Worm (Caenorhabditis elegans): ENCODE results near the gene htz-1.

htz-1 gene

ce11 chrIV:4469770-4470709, 24.0 kb downstream of the htz-1 start:
- no peak for TF ChIP-seq hnd-1 (tag; optimal IDR thresholded peaks at IDR 0.05)
- no peak for TF ChIP-seq ama-1 (optimal IDR thresholded peaks at IDR 0.05)
- TF ChIP-seq B0310.2 (tag; optimal IDR thresholded peaks at IDR 0.05): no peak
- no peak for TF ChIP-seq ceh-13 (GFP tag; optimal IDR thresholded peaks at IDR 0.05)
- TF ChIP-seq ceh-36 (tag; optimal IDR thresholded peaks at IDR 0.05): no peak
- TF ChIP-seq hmbx-1 (tag; optimal IDR thresholded peaks at IDR 0.05): no peak
- no peak for TF ChIP-seq sea-1 (GFP tag; conservative IDR thresholded peaks at IDR 0.05)
- TF ChIP-seq pes-1 (GFP tag; IDR thresholded peaks at IDR 0.05): no peak
- TF ChIP-seq scrt-1 (GFP tag; IDR thresholded peaks at IDR 0.05): no peak
- no peak for TF ChIP-seq ets-7 (tag; optimal IDR thresholded peaks at IDR 0.05)
- TF ChIP-seq tbx-37 (GFP tag; conservative IDR thresholded peaks at IDR 0.05): no peak
- no peak for TF ChIP-seq tbx-11 (GFP tag; IDR thresholded peaks at IDR 0.05)
- TF ChIP-seq hmg-4 (GFP tag; optimal IDR thresholded peaks at IDR 0.05): no peak
- no peak for TF ChIP-seq tra-4 (tag; optimal IDR thresholded peaks at IDR 0.05)
- TF ChIP-seq flt-1 (GFP tag; IDR thresholded peaks at IDR 0.05): no peak

- no peak for TF ChIP-seq ceh-13 (GFP tag; optimal IDR thresholded peaks at IDR 0.05)
- no peak for TF ChIP-seq sea-1 (GFP tag; conservative IDR thresholded peaks at IDR 0.05)
- TF ChIP-seq aly-1 (tag; optimal IDR thresholded peaks at IDR 0.05): no peak
- no peak for TF ChIP-seq pes-1 (GFP tag; IDR thresholded peaks at IDR 0.05)
- TF ChIP-seq ets-7 (tag; optimal IDR thresholded peaks at IDR 0.05): no peak
- TF ChIP-seq ama-1 (optimal IDR thresholded peaks at IDR 0.05): no peak
- TF ChIP-seq hnd-1 (tag; optimal IDR thresholded peaks at IDR 0.05): no peak
- TF ChIP-seq ceh-36 (tag; optimal IDR thresholded peaks at IDR 0.05): no peak
- TF ChIP-seq tbx-11 (GFP tag; IDR thresholded peaks at IDR 0.05): no peak
- no peak for TF ChIP-seq tbx-37 (GFP tag; conservative IDR thresholded peaks at IDR 0.05)
- TF ChIP-seq hmg-4 (GFP tag; optimal IDR thresholded peaks at IDR 0.05): no peak
- TF ChIP-seq hmbx-1 (tag; optimal IDR thresholded peaks at IDR 0.05): no peak
- no peak for TF ChIP-seq B0310.2 (tag; optimal IDR thresholded peaks at IDR 0.05)
- TF ChIP-seq flt-1 (GFP tag; IDR thresholded peaks at IDR 0.05): no peak
Measured at ce11 chrIV:4470885-4471772, 25.1 kb downstream of the htz-1 start.

- TF ChIP-seq ama-1 (optimal IDR thresholded peaks at IDR 0.05) (no peak), sea-1 (GFP tag; conservative IDR thresholded peaks at IDR 0.05) (no peak), hmbx-1 (tag; optimal IDR thresholded peaks at IDR 0.05) (no peak), ceh-13 (GFP tag; optimal IDR thresholded peaks at IDR 0.05) (no peak), scrt-1 (GFP tag; IDR thresholded peaks at IDR 0.05) (no peak), pes-1 (GFP tag; IDR thresholded peaks at IDR 0.05) (no peak), tra-4 (tag; optimal IDR thresholded peaks at IDR 0.05) (no peak)
Measured at ce11 chrIV:4472418-4473173, 26.6 kb downstream of the htz-1 start.

ce11 chrIV:4473767-4474166, 27.8 kb downstream of the htz-1 start:
- TF ChIP-seq ceh-36 (tag; optimal IDR thresholded peaks at IDR 0.05): no peak
- no peak for TF ChIP-seq tra-4 (tag; optimal IDR thresholded peaks at IDR 0.05)
- TF ChIP-seq hmbx-1 (tag; optimal IDR thresholded peaks at IDR 0.05): no peak
- no peak for TF ChIP-seq ama-1 (optimal IDR thresholded peaks at IDR 0.05)
- no peak for TF ChIP-seq pes-1 (GFP tag; IDR thresholded peaks at IDR 0.05)
- no peak for TF ChIP-seq scrt-1 (GFP tag; IDR thresholded peaks at IDR 0.05)
- TF ChIP-seq ets-7 (tag; optimal IDR thresholded peaks at IDR 0.05): no peak

ce11 chrIV:4475362-4476086, 29.5 kb downstream of the htz-1 start:
- TF ChIP-seq hnd-1 (tag; optimal IDR thresholded peaks at IDR 0.05): no peak
- TF ChIP-seq flt-1 (GFP tag; IDR thresholded peaks at IDR 0.05): no peak
- no peak for TF ChIP-seq hmg-4 (GFP tag; optimal IDR thresholded peaks at IDR 0.05)

- TF ChIP-seq hnd-1 (tag; optimal IDR thresholded peaks at IDR 0.05): no peak
- TF ChIP-seq ceh-36 (tag; optimal IDR thresholded peaks at IDR 0.05): no peak
- TF ChIP-seq pes-1 (GFP tag; IDR thresholded peaks at IDR 0.05): no peak
- TF ChIP-seq aly-1 (tag; optimal IDR thresholded peaks at IDR 0.05): no peak
- TF ChIP-seq hmbx-1 (tag; optimal IDR thresholded peaks at IDR 0.05): no peak
- TF ChIP-seq ets-7 (tag; optimal IDR thresholded peaks at IDR 0.05): no peak
- no peak for TF ChIP-seq ceh-13 (GFP tag; optimal IDR thresholded peaks at IDR 0.05)
- TF ChIP-seq tbx-37 (GFP tag; conservative IDR thresholded peaks at IDR 0.05): no peak
- no peak for TF ChIP-seq tra-4 (tag; optimal IDR thresholded peaks at IDR 0.05)
- TF ChIP-seq hmg-4 (GFP tag; optimal IDR thresholded peaks at IDR 0.05): no peak
- no peak for TF ChIP-seq B0310.2 (tag; optimal IDR thresholded peaks at IDR 0.05)
- TF ChIP-seq F13C5.2 (tag; optimal IDR thresholded peaks at IDR 0.05): no peak
- TF ChIP-seq tbx-11 (GFP tag; IDR thresholded peaks at IDR 0.05): no peak
- no peak for TF ChIP-seq ama-1 (optimal IDR thresholded peaks at IDR 0.05)
- no peak for TF ChIP-seq sea-1 (GFP tag; conservative IDR thresholded peaks at IDR 0.05)
- TF ChIP-seq scrt-1 (GFP tag; IDR thresholded peaks at IDR 0.05): no peak
- no peak for TF ChIP-seq flt-1 (GFP tag; IDR thresholded peaks at IDR 0.05)
Measured at ce11 chrIV:4477009-4477471, 31.0 kb downstream of the htz-1 start, which contains the start of gene M01H9.3. Gene M01H9.3, minus strand, starts transcription at chrIV:4477059.

Measured in whole organism, early embryonic.